Worm (Caenorhabditis elegans) whole organism, L1 larva: ENCODE results near the gene R10E4.9.

ENCODE experiments used
- ama-1 ChIP-seq: fragments of 150-350 bp; optimal IDR thresholded peaks from 2 replicates; lab custom pipeline; 2014
- fkh-10 ChIP-seq: sonication (generic microtip); optimal IDR thresholded peaks from 2 replicates; lab custom pipeline; 2017; ENCODE audit warnings: missing biosample characterization, missing genetic modification reagents, missing genetic modification characterization
- lin-39 ChIP-seq: fragments of 150-350 bp; optimal IDR thresholded peaks from 2 replicates; lab custom pipeline; 2014; ENCODE audit warnings: missing biosample characterization, missing genetic modification reagents, missing genetic modification characterization
- mab-9 ChIP-seq: fragments of 200-800 bp; sonication (Bioruptor generic); IDR thresholded peaks from 2 replicates; pipeline ENCODE4 v1.3.6; 2022; ENCODE audit warnings: missing genetic modification reagents, missing genetic modification characterization, missing compliant biosample characterization
- nhr-11 ChIP-seq: fragments of 150-350 bp; optimal IDR thresholded peaks from 2 replicates; lab custom pipeline; 2014; ENCODE audit warnings: missing biosample characterization, missing genetic modification characterization
- nhr-12 ChIP-seq: sonication (generic microtip); optimal IDR thresholded peaks from 2 replicates; lab custom pipeline; 2017; ENCODE audit warnings: missing biosample characterization, missing genetic modification characterization
- nhr-77 ChIP-seq: fragments of 150-350 bp; optimal IDR thresholded peaks from 2 replicates; lab custom pipeline; 2014; ENCODE audit warnings: missing biosample characterization, missing genetic modification characterization
- nhr-90 ChIP-seq: sonication (generic microtip); optimal IDR thresholded peaks from 2 replicates; lab custom pipeline; 2016; ENCODE audit warnings: mild to moderate bottlenecking, missing genetic modification characterization, missing compliant biosample characterization; ENCODE audit not compliant: poor library complexity
- snpc-4 ChIP-seq: fragments of 150-350 bp; optimal IDR thresholded peaks from 2 replicates; lab custom pipeline; 2014; ENCODE audit warnings: missing biosample characterization, missing genetic modification characterization
- zag-1 ChIP-seq: fragments of 150-350 bp; optimal IDR thresholded peaks from 2 replicates; lab custom pipeline; 2014; ENCODE audit warnings: missing biosample characterization, missing genetic modification characterization

DNA sequence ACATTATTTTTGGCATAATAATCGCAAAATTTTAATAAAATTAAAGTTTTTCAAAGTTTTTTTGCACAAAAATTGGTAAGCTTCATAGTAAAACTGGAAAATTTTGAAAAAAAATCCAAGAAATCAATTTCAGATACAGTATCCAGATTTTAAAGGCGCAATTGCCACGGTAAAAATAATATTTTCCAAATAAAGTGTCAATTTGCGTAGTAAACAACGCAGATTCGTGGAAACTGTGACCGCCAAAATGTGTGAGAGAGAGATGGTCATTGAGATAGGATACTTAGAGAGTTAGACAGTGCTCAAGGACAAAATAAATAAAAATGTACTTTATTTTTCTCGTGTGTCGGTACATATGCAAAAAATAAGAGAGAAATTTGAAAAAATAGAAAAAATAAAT is 587 bp upstream of the R10E4.9 start:
- TF ChIP-seq lin-39 (no peak), ama-1 (lab: Kevin White, UChicago) (no peak), snpc-4 (tag; lab: Kevin White, UChicago) (no peak), nhr-90 (no peak), mab-9 (GFP tag; lab: Robert Waterston, UW) (no peak), nhr-77 (tag; lab: Kevin White, UChicago) (no peak), nhr-11 (tag; lab: Kevin White, UChicago) (no peak), nhr-12 (tag; lab: Kevin White, UChicago) (no peak), fkh-10 (GFP tag; lab: Kevin White, UChicago) (no peak), zag-1 (tag; lab: Kevin White, UChicago) (no peak)
